Worm (Caenorhabditis elegans) whole organism, mixed stage, embryonic: Measurements from ENCODE around the gene gldi-2.

Experiments used
- M03D4.4 ChIP-seq: sonication (generic microtip); optimal IDR thresholded peaks from 2 replicates; lab custom pipeline; 2017; ENCODE audit warnings: mild to moderate bottlenecking, missing genetic modification characterization, missing compliant biosample characterization
- bed-3 ChIP-seq: fragments of 200-800 bp; sonication (Bioruptor generic); optimal IDR thresholded peaks from 3 replicates; lab custom pipeline; 2018; ENCODE audit warnings: mild to moderate bottlenecking, missing genetic modification characterization, moderate library complexity, missing compliant biosample characterization
- blmp-1 ChIP-seq: fragments of 150-350 bp; optimal IDR thresholded peaks from 2 replicates; lab custom pipeline; 2014; ENCODE audit warnings: missing biosample characterization, missing genetic modification characterization
- ceh-39 ChIP-seq: fragments of 150-350 bp; optimal IDR thresholded peaks from 2 replicates; lab custom pipeline; 2014; ENCODE audit warnings: missing biosample characterization, missing genetic modification characterization
- ceh-43 ChIP-seq: fragments of 200-800 bp; sonication (Bioruptor generic); optimal IDR thresholded peaks from 2 replicates; lab custom pipeline; 2018; ENCODE audit warnings: mild to moderate bottlenecking, missing genetic modification characterization, moderate library complexity, missing compliant biosample characterization
- ceh-83 ChIP-seq: fragments of 200-800 bp; sonication (Bioruptor generic); optimal IDR thresholded peaks from 2 replicates; lab custom pipeline; 2018; ENCODE audit warnings: mild to moderate bottlenecking, missing genetic modification characterization, missing compliant biosample characterization
- ces-1 ChIP-seq: fragments of 150-350 bp; optimal IDR thresholded peaks from 2 replicates; lab custom pipeline; 2014; ENCODE audit warnings: missing biosample characterization, missing genetic modification reagents, missing genetic modification characterization
- cnd-1 ChIP-seq: fragments of 200-800 bp; sonication (Bioruptor generic); optimal IDR thresholded peaks from 2 replicates; lab custom pipeline; 2018; ENCODE audit warnings: mild to moderate bottlenecking, missing genetic modification characterization, missing compliant biosample characterization
- drap-1 ChIP-seq: fragments of 200-800 bp; sonication (Bioruptor generic); optimal IDR thresholded peaks from 3 replicates; lab custom pipeline; 2018; ENCODE audit warnings: mild to moderate bottlenecking, missing genetic modification characterization, missing compliant biosample characterization
- elt-1 ChIP-seq: sonication (generic microtip); optimal IDR thresholded peaks from 2 replicates; lab custom pipeline; 2017; ENCODE audit warnings: missing genetic modification characterization, mild to moderate bottlenecking, missing compliant biosample characterization, antibody characterized with exemption, moderate library complexity, borderline replicate concordance; ENCODE audit not compliant: insufficient read depth
- elt-3 ChIP-seq: fragments of 150-350 bp; optimal IDR thresholded peaks from 2 replicates; lab custom pipeline; 2014; ENCODE audit warnings: missing biosample characterization, missing genetic modification characterization
- flh-1 ChIP-seq: fragments of 200-800 bp; sonication (Bioruptor generic); optimal IDR thresholded peaks from 2 replicates; lab custom pipeline; 2018; ENCODE audit warnings: mild to moderate bottlenecking, missing genetic modification characterization, moderate library complexity, missing compliant biosample characterization
- ham-2 ChIP-seq: fragments of 200-800 bp; sonication (Bioruptor generic); optimal IDR thresholded peaks from 2 replicates; lab custom pipeline; 2018; ENCODE audit warnings: mild to moderate bottlenecking, missing genetic modification characterization, missing compliant biosample characterization
- hlh-1 ChIP-seq: fragments of 150-350 bp; optimal IDR thresholded peaks from 2 replicates; lab custom pipeline; 2014; ENCODE audit warnings: missing biosample characterization, missing genetic modification reagents, missing genetic modification characterization
- lin-13 ChIP-seq: fragments of 150-350 bp; optimal IDR thresholded peaks from 2 replicates; lab custom pipeline; 2014; ENCODE audit warnings: missing biosample characterization, missing genetic modification characterization
- lin-32 ChIP-seq: fragments of 200-800 bp; sonication (Bioruptor generic); optimal IDR thresholded peaks from 2 replicates; lab custom pipeline; 2018; ENCODE audit warnings: mild to moderate bottlenecking, missing genetic modification characterization, missing compliant biosample characterization
- lsy-2 ChIP-seq: fragments of 150-350 bp; optimal IDR thresholded peaks from 2 replicates; lab custom pipeline; 2014; ENCODE audit warnings: missing biosample characterization, missing genetic modification characterization
- mab-5 ChIP-seq: fragments of 150-350 bp; optimal IDR thresholded peaks from 2 replicates; lab custom pipeline; 2014; ENCODE audit warnings: missing biosample characterization, missing genetic modification characterization
- mep-1 ChIP-seq: fragments of 150-350 bp; optimal IDR thresholded peaks from 2 replicates; lab custom pipeline; 2017; ENCODE audit warnings: missing biosample characterization, missing genetic modification reagents, missing genetic modification characterization, inconsistent platforms
- mls-2 ChIP-seq: sonication (generic microtip); optimal IDR thresholded peaks from 2 replicates; lab custom pipeline; 2016; ENCODE audit warnings: mild to moderate bottlenecking, missing genetic modification characterization, moderate library complexity, missing compliant biosample characterization
- nhr-12 ChIP-seq: fragments of 150-350 bp; optimal IDR thresholded peaks from 2 replicates; lab custom pipeline; 2014; ENCODE audit warnings: missing biosample characterization, missing genetic modification characterization
- nhr-2 ChIP-seq: fragments of 150-350 bp; optimal IDR thresholded peaks from 2 replicates; lab custom pipeline; 2014; ENCODE audit warnings: missing biosample characterization, missing genetic modification characterization
- nhr-237 ChIP-seq: fragments of 150-350 bp; optimal IDR thresholded peaks from 2 replicates; lab custom pipeline; 2014; ENCODE audit warnings: missing biosample characterization, missing genetic modification characterization
- nhr-28 ChIP-seq: fragments of 150-350 bp; optimal IDR thresholded peaks from 2 replicates; lab custom pipeline; 2014; ENCODE audit warnings: missing biosample characterization, missing genetic modification characterization
- nhr-76 ChIP-seq: sonication (generic microtip); optimal IDR thresholded peaks from 2 replicates; lab custom pipeline; 2017; ENCODE audit warnings: missing biosample characterization, missing genetic modification characterization
- pha-4 ChIP-seq: fragments of 150-350 bp; optimal IDR thresholded peaks from 2 replicates; lab custom pipeline; 2018; ENCODE audit warnings: missing biosample characterization, missing genetic modification reagents, missing genetic modification characterization
- sem-2 ChIP-seq: fragments of 200-800 bp; sonication (Bioruptor generic); optimal IDR thresholded peaks from 2 replicates; lab custom pipeline; 2018; ENCODE audit warnings: mild to moderate bottlenecking, missing genetic modification characterization, missing compliant biosample characterization
- snpc-4 ChIP-seq: fragments of 150-350 bp; optimal IDR thresholded peaks from 2 replicates; lab custom pipeline; 2014; ENCODE audit warnings: missing biosample characterization, missing genetic modification characterization
- sptf-1 ChIP-seq: sonication (generic microtip); optimal IDR thresholded peaks from 2 replicates; lab custom pipeline; 2017; ENCODE audit warnings: mild to moderate bottlenecking, missing genetic modification characterization, moderate library complexity, missing compliant biosample characterization
- tbx-8 ChIP-seq: fragments of 200-800 bp; sonication (Bioruptor generic); optimal IDR thresholded peaks from 2 replicates; lab custom pipeline; 2018; ENCODE audit warnings: mild to moderate bottlenecking, missing genetic modification characterization, moderate library complexity, missing compliant biosample characterization
- unc-120 ChIP-seq: sonication (generic microtip); optimal IDR thresholded peaks from 2 replicates; lab custom pipeline; 2017; ENCODE audit warnings: missing genetic modification characterization, missing compliant biosample characterization; ENCODE audit not compliant: poor library complexity, severe bottlenecking
- unc-39 ChIP-seq: fragments of 150-350 bp; optimal IDR thresholded peaks from 2 replicates; lab custom pipeline; 2014; ENCODE audit warnings: missing biosample characterization, missing genetic modification characterization
- unc-62 ChIP-seq: fragments of 150-350 bp; optimal IDR thresholded peaks from 2 replicates; lab custom pipeline; 2014; ENCODE audit warnings: missing biosample characterization, missing genetic modification reagents, missing genetic modification characterization
- zip-8 ChIP-seq: fragments of 150-350 bp; optimal IDR thresholded peaks from 2 replicates; lab custom pipeline; 2014; ENCODE audit warnings: missing biosample characterization, missing genetic modification characterization
- ztf-11 ChIP-seq: fragments of 150-350 bp; optimal IDR thresholded peaks from 2 replicates; lab custom pipeline; 2014; ENCODE audit warnings: missing biosample characterization, missing genetic modification characterization

Gene gldi-2

ce11 chrII:6826726-6827125 lies 43.5 kb downstream of the gldi-2 start:
- TF ChIP-seq tbx-8 (GFP tag; lab: Kevin White, UChicago) (no peak), blmp-1 (tag; lab: Kevin White, UChicago) (peak; percentile 76), bed-3 (GFP tag; lab: Kevin White, UChicago) (no peak), snpc-4 (tag; lab: Kevin White, UChicago) (no peak), nhr-237 (no peak), sptf-1 (no peak), nhr-28 (tag; lab: Kevin White, UChicago) (no peak), hlh-1 (tag; lab: Kevin White, UChicago) (peak; percentile 72), cnd-1 (no peak), elt-1 (tag; lab: Kevin White, UChicago) (no peak), nhr-76 (tag; lab: Kevin White, UChicago) (no peak), flh-1 (no peak), sem-2 (no peak), nhr-12 (tag; lab: Kevin White, UChicago) (no peak), unc-62 (GFP tag; lab: Kevin White, UChicago) (peak; percentile 7), ceh-43 (GFP tag; lab: Kevin White, UChicago) (no peak), ces-1 (GFP tag; lab: Kevin White, UChicago) (peak; percentile 54), unc-120 (tag; lab: Kevin White, UChicago) (peak; percentile 83), zip-8 (no peak)

- peak; percentile 67 for TF ChIP-seq nhr-2
- TF ChIP-seq unc-62 (GFP tag; lab: Kevin White, UChicago) = peak; percentile 89
- TF ChIP-seq unc-39 = no peak
- TF ChIP-seq blmp-1 (tag; lab: Kevin White, UChicago) = no peak
- TF ChIP-seq mab-5 (tag; lab: Kevin White, UChicago) = no peak
- TF ChIP-seq pha-4 (tag; lab: Kevin White, UChicago) = peak; percentile 12
- TF ChIP-seq flh-1 = no peak
- peak; percentile 94 for TF ChIP-seq hlh-1 (tag; lab: Kevin White, UChicago)
- peak; percentile 42 for TF ChIP-seq elt-1 (tag; lab: Kevin White, UChicago)
- peak; percentile 53 for TF ChIP-seq sptf-1
- no peak for TF ChIP-seq lsy-2 (tag; lab: Kevin White, UChicago)
- TF ChIP-seq ceh-83 (GFP tag; lab: Kevin White, UChicago) = no peak
- no peak for TF ChIP-seq zip-8
- TF ChIP-seq mep-1 (tag; lab: Kevin White, UChicago) = peak; percentile 51
- TF ChIP-seq bed-3 (GFP tag; lab: Kevin White, UChicago) = peak; percentile 14
- TF ChIP-seq ham-2 = peak; percentile 72
- peak; percentile 34 for TF ChIP-seq nhr-237
- no peak for TF ChIP-seq ceh-39
- TF ChIP-seq tbx-8 (GFP tag; lab: Kevin White, UChicago) = no peak
- TF ChIP-seq cnd-1 = peak; percentile 64
- peak; percentile 20 for TF ChIP-seq sem-2
- peak; percentile 21 for TF ChIP-seq M03D4.4 (tag; lab: Kevin White, UChicago)
- no peak for TF ChIP-seq lin-32 (GFP tag; lab: Kevin White, UChicago)
- no peak for TF ChIP-seq elt-3 (tag; lab: Kevin White, UChicago)
- no peak for TF ChIP-seq drap-1
- no peak for TF ChIP-seq nhr-12 (tag; lab: Kevin White, UChicago)
- TF ChIP-seq snpc-4 (tag; lab: Kevin White, UChicago) = no peak
- TF ChIP-seq ceh-43 (GFP tag; lab: Kevin White, UChicago) = no peak
- TF ChIP-seq unc-120 (tag; lab: Kevin White, UChicago) = peak; percentile 6
- TF ChIP-seq nhr-76 (tag; lab: Kevin White, UChicago) = no peak
- TF ChIP-seq mls-2 = peak; percentile 68
- TF ChIP-seq ztf-11 (tag; lab: Kevin White, UChicago) = no peak
- TF ChIP-seq nhr-28 (tag; lab: Kevin White, UChicago) = no peak
- TF ChIP-seq lin-13 (tag; lab: Kevin White, UChicago) = no peak
- peak; percentile 81 for TF ChIP-seq ces-1 (GFP tag; lab: Kevin White, UChicago)
- TF ChIP-seq, all 35 proteins: peak for 16
These were observed 44.2 kb downstream of the gldi-2 start for ce11 chrII:6827388-6827787.

DNA sequence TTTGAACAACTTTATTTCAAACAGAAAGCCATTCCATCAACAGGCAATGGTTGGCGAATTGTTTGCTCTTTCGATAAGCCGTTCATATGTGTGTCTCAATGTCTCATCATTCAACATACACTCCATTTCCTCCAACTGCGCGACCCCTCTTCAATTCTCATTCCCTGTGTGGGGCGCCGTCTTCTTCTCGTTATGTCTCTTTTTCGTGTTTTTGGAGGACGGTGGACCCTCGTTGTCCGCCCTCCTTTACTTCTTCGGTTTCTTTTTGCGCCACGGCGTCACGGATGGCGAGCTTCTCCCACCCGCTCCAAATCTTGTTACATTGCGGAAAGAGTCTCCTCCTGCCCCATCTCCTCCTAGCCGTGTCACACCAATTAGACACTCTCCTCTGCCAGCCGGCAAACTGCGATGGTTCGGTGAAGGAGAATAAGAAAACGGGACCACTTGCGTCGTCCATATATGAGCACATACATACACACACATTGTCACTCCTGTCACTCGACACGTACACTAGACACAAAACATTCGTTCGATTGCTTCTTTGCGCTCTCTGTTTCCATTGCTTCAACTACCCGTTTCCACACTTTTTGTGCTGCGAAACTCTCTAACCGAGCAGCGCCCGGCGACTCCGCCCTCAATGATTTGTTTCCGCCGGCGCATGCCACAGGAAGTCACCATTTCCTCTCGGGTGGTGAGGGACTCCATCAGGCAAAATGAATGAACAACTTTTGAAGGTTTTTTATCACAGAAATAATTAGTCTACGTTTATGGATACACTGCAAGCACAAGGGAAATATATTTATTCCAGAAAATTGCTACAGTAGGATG lies 45.1 kb downstream of the gldi-2 start:
- no peak for TF ChIP-seq mab-5 (tag; lab: Kevin White, UChicago)
- peak; percentile 59 for TF ChIP-seq sptf-1
- TF ChIP-seq cnd-1 = peak; percentile 2
- peak; percentile 81 for TF ChIP-seq ces-1 (GFP tag; lab: Kevin White, UChicago)
- TF ChIP-seq sem-2 = no peak
- no peak for TF ChIP-seq drap-1
- TF ChIP-seq unc-62 (GFP tag; lab: Kevin White, UChicago) = no peak
- peak; percentile 28 for TF ChIP-seq unc-120 (tag; lab: Kevin White, UChicago)
- peak; percentile 2 for TF ChIP-seq pha-4 (tag; lab: Kevin White, UChicago)
- no peak for TF ChIP-seq ham-2
